Fruit fly (Drosophila melanogaster) whole organism, embryonic: ENCODE data around the gene MED28.

Experiments
- Aef1 ChIP-seq: fragments of 200-800 bp; sonication (Bioruptor generic); IDR thresholded peaks from 3 replicates; pipeline ENCODE4 v1.3.6; 2022; ENCODE audit warnings: missing biosample characterization, missing genetic modification characterization
- BEAF-32 ChIP-seq: fragments of 200-800 bp; sonication (Bioruptor generic); optimal IDR thresholded peaks from 3 replicates; lab custom pipeline; 2017; ENCODE audit warnings: missing biosample characterization, missing genetic modification characterization, mild to moderate bottlenecking, moderate library complexity, missing genetic modification reagents
- Bgb ChIP-seq: fragments of 200-800 bp; sonication (Bioruptor generic); IDR thresholded peaks from 2 replicates; pipeline ENCODE4 v1.3.6; 2022; ENCODE audit warnings: missing biosample characterization, missing genetic modification characterization; ENCODE audit not compliant: partially characterized antibody
- CG15479 ChIP-seq: fragments of 200-800 bp; sonication (Bioruptor generic); optimal IDR thresholded peaks from 3 replicates; lab custom pipeline; 2019; ENCODE audit warnings: missing biosample characterization, mild to moderate bottlenecking, missing genetic modification characterization, moderate library complexity
- CG15514 ChIP-seq: fragments of 200-800 bp; sonication (Bioruptor generic); optimal IDR thresholded peaks from 3 replicates; lab custom pipeline; 2017; ENCODE audit warnings: missing biosample characterization, missing genetic modification characterization, mild to moderate bottlenecking, moderate library complexity, missing genetic modification reagents
- CG17186 ChIP-seq: fragments of 200-800 bp; sonication (Bioruptor generic); optimal IDR thresholded peaks from 3 replicates; lab custom pipeline; 2017; ENCODE audit warnings: missing biosample characterization, missing genetic modification reagents, missing genetic modification characterization
- CG17328 ChIP-seq: fragments of 200-800 bp; sonication (Bioruptor generic); IDR thresholded peaks from 2 replicates; pipeline ENCODE4 v1.3.6; 2022; ENCODE audit warnings: missing biosample characterization, missing genetic modification characterization
- CG18011 ChIP-seq: fragments of 200-800 bp; sonication (Bioruptor generic); optimal IDR thresholded peaks from 2 replicates; lab custom pipeline; 2017; ENCODE audit warnings: missing biosample characterization, missing genetic modification characterization, mild to moderate bottlenecking, moderate library complexity, missing genotype
- CG18599 ChIP-seq: fragments of 200-800 bp; sonication (Bioruptor generic); optimal IDR thresholded peaks from 3 replicates; lab custom pipeline; 2017; ENCODE audit warnings: missing biosample characterization, missing genetic modification characterization, mild to moderate bottlenecking, moderate library complexity, missing genetic modification reagents
- CG4707 ChIP-seq: fragments of 200-800 bp; sonication (Bioruptor generic); optimal IDR thresholded peaks from 2 replicates; lab custom pipeline; 2018; ENCODE audit warnings: missing biosample characterization, mild to moderate bottlenecking, missing genetic modification characterization, moderate library complexity
- CG4730 ChIP-seq: fragments of 200-800 bp; sonication (Bioruptor generic); IDR thresholded peaks from 2 replicates; pipeline ENCODE4 v1.3.6; 2022; ENCODE audit warnings: missing biosample characterization, missing genetic modification characterization
- CG4820 ChIP-seq: fragments of 200-800 bp; sonication (Bioruptor generic); optimal IDR thresholded peaks from 3 replicates; lab custom pipeline; 2016; ENCODE audit warnings: missing biosample characterization, missing genetic modification characterization
- CG6654 ChIP-seq: fragments of 200-800 bp; sonication (Bioruptor generic); optimal IDR thresholded peaks from 2 replicates; lab custom pipeline; 2017; ENCODE audit warnings: missing biosample characterization, mild to moderate bottlenecking, missing genetic modification characterization
- CG9437 ChIP-seq: fragments of 200-800 bp; sonication (Bioruptor generic); optimal IDR thresholded peaks from 2 replicates; lab custom pipeline; 2018; ENCODE audit warnings: missing biosample characterization, mild to moderate bottlenecking, missing genetic modification characterization
- CG9932 ChIP-seq: fragments of 200-800 bp; sonication (Bioruptor generic); IDR thresholded peaks from 2 replicates; pipeline ENCODE4 v1.3.6; 2022; ENCODE audit warnings: missing biosample characterization, missing genetic modification characterization
- Dip3 ChIP-seq: fragments of 200-800 bp; sonication (Bioruptor generic); optimal IDR thresholded peaks from 3 replicates; lab custom pipeline; 2016; ENCODE audit warnings: missing biosample characterization, missing genetic modification characterization
- Doc3 ChIP-seq: fragments of 200-800 bp; sonication (Bioruptor generic); IDR thresholded peaks from 3 replicates; pipeline ENCODE4 v1.3.6; 2022; ENCODE audit warnings: missing biosample characterization, missing genetic modification characterization; ENCODE audit not compliant: partially characterized antibody
- Dref ChIP-seq: fragments of 200-800 bp; sonication (Bioruptor generic); IDR thresholded peaks from 2 replicates; pipeline ENCODE4 v1.3.6; 2022; ENCODE audit warnings: missing biosample characterization, missing genetic modification characterization
- Eip74EF ChIP-seq, 2 experiments: fragments of 200-800 bp in 1 of 2; fragments of >200 bp in 1 of 2; sonication (Bioruptor generic) in 1 of 2; optimal IDR thresholded peaks; 2 replicates each; lab custom pipeline; 2017 to 2019; ENCODE audit warnings: missing biosample characterization in 2 of 2, missing genetic modification characterization in 2 of 2, mild to moderate bottlenecking in 1 of 2, moderate library complexity in 1 of 2
- Hand ChIP-seq: fragments of 200-800 bp; sonication (Bioruptor generic); optimal IDR thresholded peaks from 2 replicates; lab custom pipeline; 2017; ENCODE audit warnings: mild to moderate bottlenecking, missing biosample characterization, missing genetic modification reagents, missing genetic modification characterization
- Nf-YC ChIP-seq: fragments of 200-800 bp; optimal IDR thresholded peaks from 3 replicates; lab custom pipeline; 2019; ENCODE audit warnings: missing biosample characterization, mild to moderate bottlenecking, missing genetic modification characterization, moderate library complexity
- Ptx1 ChIP-seq: fragments of 200-800 bp; sonication (Bioruptor generic); IDR thresholded peaks from 2 replicates; pipeline ENCODE4 v1.3.6; 2022; ENCODE audit warnings: missing biosample characterization, missing genetic modification characterization
- Scr ChIP-seq: fragments of 200-800 bp; sonication (Bioruptor generic); IDR thresholded peaks from 2 replicates; pipeline ENCODE4 v1.3.6; 2022; ENCODE audit warnings: missing biosample characterization, missing genetic modification characterization; ENCODE audit not compliant: partially characterized antibody
- amos ChIP-seq: fragments of 200-800 bp; sonication (Bioruptor generic); IDR thresholded peaks from 2 replicates; pipeline ENCODE4 v1.3.6; 2022; ENCODE audit warnings: missing biosample characterization, missing genetic modification characterization; ENCODE audit not compliant: partially characterized antibody
- cg ChIP-seq: fragments of 200-800 bp; sonication (Bioruptor generic); optimal IDR thresholded peaks from 3 replicates; lab custom pipeline; 2019; ENCODE audit warnings: missing biosample characterization, mild to moderate bottlenecking, missing genetic modification characterization, moderate library complexity
- corto ChIP-seq: fragments of 200-800 bp; sonication (Bioruptor generic); optimal IDR thresholded peaks from 2 replicates; lab custom pipeline; 2016; ENCODE audit warnings: missing biosample characterization, mild to moderate bottlenecking, missing genetic modification characterization, moderate library complexity
- crc ChIP-seq: fragments of 200-800 bp; sonication (Bioruptor generic); optimal IDR thresholded peaks from 2 replicates; lab custom pipeline; 2016; ENCODE audit warnings: missing biosample characterization, missing genetic modification characterization
- dati ChIP-seq: fragments of 200-800 bp; sonication (Bioruptor generic); IDR thresholded peaks from 2 replicates; pipeline ENCODE4 v1.3.6; 2022; ENCODE audit warnings: missing biosample characterization, missing genetic modification characterization
- dmrt11E ChIP-seq: fragments of 200-800 bp; sonication (Bioruptor generic); optimal IDR thresholded peaks from 3 replicates; lab custom pipeline; 2018; ENCODE audit warnings: missing biosample characterization, mild to moderate bottlenecking, missing genetic modification characterization, moderate library complexity
- dmrt99B ChIP-seq: fragments of 200-800 bp; sonication (Bioruptor generic); optimal IDR thresholded peaks from 2 replicates; lab custom pipeline; 2018; ENCODE audit warnings: missing biosample characterization, mild to moderate bottlenecking, missing genetic modification characterization, moderate library complexity
- exex ChIP-seq: fragments of 200-800 bp; sonication (Bioruptor generic); optimal IDR thresholded peaks from 4 replicates; lab custom pipeline; 2018; ENCODE audit warnings: missing biosample characterization, mild to moderate bottlenecking, missing genetic modification characterization, moderate library complexity
- eyg ChIP-seq: fragments of 200-800 bp; sonication (Bioruptor generic); optimal IDR thresholded peaks from 3 replicates; lab custom pipeline; 2016; ENCODE audit warnings: missing biosample characterization, missing genetic modification characterization
- ranshi ChIP-seq: fragments of 200-800 bp; sonication (Bioruptor generic); IDR thresholded peaks from 2 replicates; pipeline ENCODE4 v1.3.6; 2022; ENCODE audit warnings: missing biosample characterization, missing genetic modification characterization
- scrt ChIP-seq: fragments of 200-800 bp; sonication (Bioruptor generic); optimal IDR thresholded peaks from 2 replicates; lab custom pipeline; 2018; ENCODE audit warnings: missing biosample characterization, mild to moderate bottlenecking, missing genetic modification characterization, moderate library complexity
- tna ChIP-seq: fragments of 200-800 bp; sonication (Bioruptor generic); IDR thresholded peaks from 2 replicates; pipeline ENCODE4 v1.3.6; 2022; ENCODE audit warnings: missing biosample characterization, missing genetic modification characterization; ENCODE audit not compliant: partially characterized antibody
- ttk ChIP-seq: fragments of 200-800 bp; sonication (Bioruptor generic); IDR thresholded peaks from 2 replicates; pipeline ENCODE4 v2.1.2; 2022; ENCODE audit warnings: missing biosample characterization, missing genetic modification characterization
- unc-4 ChIP-seq: fragments of 200-800 bp; sonication (Bioruptor generic); IDR thresholded peaks from 2 replicates; pipeline ENCODE4 v1.3.6; 2022; ENCODE audit warnings: missing biosample characterization, missing genetic modification characterization; ENCODE audit not compliant: partially characterized antibody
- zf30C ChIP-seq: fragments of 200-800 bp; sonication (Bioruptor generic); optimal IDR thresholded peaks from 3 replicates; lab custom pipeline; 2018; ENCODE audit warnings: missing biosample characterization, mild to moderate bottlenecking, missing genetic modification characterization
- zfh2 ChIP-seq: fragments of 200-800 bp; sonication (Bioruptor generic); optimal IDR thresholded peaks from 2 replicates; lab custom pipeline; 2016; ENCODE audit warnings: missing biosample characterization, missing genetic modification characterization

Gene MED28

DNA sequence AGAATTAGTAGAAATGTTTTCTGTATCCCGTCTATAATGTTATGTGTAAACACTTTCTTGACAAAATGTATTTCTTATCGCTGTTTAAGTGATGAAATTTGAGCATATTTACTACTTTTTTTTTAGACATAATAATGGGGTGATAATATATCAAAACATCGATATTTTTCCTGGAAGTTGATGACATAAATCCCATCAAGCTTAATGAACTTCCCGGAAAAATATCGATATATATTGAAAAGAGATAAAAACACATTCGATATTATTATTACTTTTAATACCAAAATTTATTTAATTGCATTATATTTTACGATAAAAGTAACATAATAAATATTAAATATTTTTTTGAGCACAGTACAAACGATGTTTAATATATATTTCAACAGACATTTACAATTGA is 18.9 kb downstream of the MED28 start (continued):
- TF ChIP-seq Bgb (0 out of 2 replicates have a peak, but pooled peaks have one; percentile 9), CG15479 (GFP tag; lab: Kevin White, UChicago) (no peak), crc (no peak), Dref (GFP tag; lab: Robert Waterston, UW) (peak; percentile 47), ranshi (GFP tag; lab: Robert Waterston, UW) (no peak), Doc3 (GFP tag; lab: Robert Waterston, UW) (peak; percentile 63; the same call in 2 of the 3 replicates), unc-4 (peak; percentile 63), CG4707 (GFP tag; lab: Kevin White, UChicago) (no peak)

DNA sequence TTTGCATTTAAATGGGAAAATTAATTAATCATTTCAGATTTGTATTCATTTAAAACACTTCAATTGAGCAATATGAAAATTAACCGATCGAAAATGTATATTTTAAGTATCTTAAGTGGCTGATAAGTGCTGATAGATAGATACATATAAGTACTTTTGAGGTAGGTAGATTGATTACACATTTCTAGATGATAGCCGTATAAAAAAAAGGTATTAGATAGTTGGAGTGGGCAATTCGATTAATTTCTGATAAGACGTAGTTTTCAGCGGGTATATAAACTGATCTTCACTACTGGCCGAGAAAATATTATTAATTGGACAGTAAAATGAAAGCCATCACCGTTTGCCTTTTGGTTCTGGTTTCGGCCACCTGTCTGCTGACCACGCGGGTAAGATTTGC is 28.1 kb downstream of the MED28 start, which contains the start of gene CG5107:
TSS of gene CG5107 (plus strand) at position 301 of the 400 bp plus-strand sequence.
- no peak for TF ChIP-seq amos (GFP tag; lab: Robert Waterston, UW)
- TF ChIP-seq exex (tag; lab: Kevin White, UChicago), result peak; percentile 41

DNA sequence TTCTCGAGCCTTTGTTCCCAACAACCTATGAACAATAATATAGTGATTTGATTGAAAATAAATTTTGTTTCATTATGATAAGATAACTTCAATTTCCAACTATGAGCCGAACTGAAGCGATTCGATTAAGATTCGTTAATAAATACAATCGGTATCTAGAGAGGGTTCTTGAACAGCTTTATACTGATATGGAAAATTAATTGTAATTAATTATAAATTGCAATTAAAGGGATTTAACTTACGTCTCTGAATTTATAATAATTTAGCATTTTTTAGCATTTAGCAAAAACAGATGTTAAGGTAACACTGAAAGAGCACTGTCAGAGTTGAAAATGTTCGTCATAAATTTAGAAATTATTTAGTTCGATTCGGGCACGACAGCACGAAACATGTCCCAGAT is 29.2 kb downstream of the MED28 start, which contains the start of gene CG5111:
TSS of gene CG5111 (plus strand) at position 301 of the 400 bp plus-strand sequence.
- TF ChIP-seq CG17328 (GFP tag; lab: Robert Waterston, UW) (no peak), cg (GFP tag; lab: Kevin White, UChicago) (no peak), exex (tag; lab: Kevin White, UChicago) (peak; percentile 57)

DNA sequence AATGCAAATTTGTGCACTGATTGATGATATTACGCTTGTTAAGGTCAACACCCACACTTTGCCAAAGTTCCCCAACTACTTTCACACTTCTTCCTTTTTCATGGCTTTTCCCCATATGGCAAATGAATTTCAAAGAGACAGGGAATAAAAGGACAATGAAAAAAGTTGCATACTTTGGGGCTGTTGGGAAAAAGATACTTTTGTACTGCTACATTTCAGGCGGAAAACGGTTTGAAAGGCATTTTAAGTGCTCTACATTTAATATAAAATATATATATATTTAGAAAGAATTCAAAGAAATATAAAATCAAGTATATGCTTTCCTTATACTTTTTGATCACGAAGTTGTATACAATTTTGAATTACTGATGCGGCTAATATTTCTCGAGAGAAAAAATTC is 35.9 kb downstream of the MED28 start:
- TF ChIP-seq CG17186 (GFP tag; lab: Kevin White, UChicago), result no peak
- peak; percentile 93 for TF ChIP-seq CG6654

DNA sequence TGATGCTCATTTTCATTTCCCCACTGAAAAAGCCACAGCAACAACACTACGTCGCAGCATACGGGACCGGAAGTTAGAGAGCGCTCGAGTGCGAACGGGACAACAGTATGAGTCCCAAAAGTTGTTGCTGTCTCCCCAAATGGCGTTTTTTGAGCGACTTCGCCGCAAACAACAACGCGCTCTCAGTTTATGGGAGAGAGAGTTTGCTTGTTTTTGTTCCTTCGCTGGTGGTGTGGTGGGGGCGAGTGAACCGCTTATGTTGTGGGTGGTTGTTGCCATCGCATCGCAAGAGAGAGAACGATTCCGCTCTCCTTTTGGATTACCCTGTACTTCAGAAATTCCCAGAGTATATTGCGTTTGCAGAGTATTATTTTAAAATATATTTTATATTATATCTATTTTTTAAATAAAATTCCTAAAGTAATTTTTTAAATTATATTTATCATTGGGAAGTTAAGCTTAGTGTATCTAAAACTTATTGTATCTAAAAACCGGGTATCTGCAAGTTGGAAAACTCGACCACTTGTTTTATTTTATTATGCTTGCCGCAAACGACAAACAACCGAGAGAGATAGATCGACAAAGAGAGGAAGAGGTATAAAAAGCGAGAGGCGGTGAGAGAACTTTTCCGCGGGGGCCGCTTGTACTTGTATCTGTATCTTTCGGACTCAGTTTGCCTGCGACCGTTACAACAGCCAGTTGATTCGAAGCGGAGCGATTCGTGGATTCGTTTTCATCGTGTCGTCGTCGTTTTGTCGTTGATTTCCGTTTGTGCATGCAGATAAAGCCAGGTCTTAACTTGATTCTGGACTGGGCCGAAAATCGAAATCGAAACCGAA is 38.9 kb downstream of the MED28 start, which contains the start of gene msi:
TSS of gene msi (plus strand) at position 669 of the 839 bp plus-strand sequence.
- TF ChIP-seq ttk (peak; percentile 99), dati (peak; percentile 91), Scr (GFP tag; lab: Robert Waterston, UW) (peak; percentile 36; the same call in 1 of the 2 replicates), tna (GFP tag; lab: Robert Waterston, UW) (peak; percentile 55; the same call in 1 of the 2 replicates), CG4820 (GFP tag; lab: Kevin White, UChicago) (peak; percentile 96), CG9437 (GFP tag; lab: Kevin White, UChicago) (peak; percentile 97), corto (GFP tag; lab: Kevin White, UChicago) (peak; percentile 57), dmrt99B (tag; lab: Kevin White, UChicago) (peak; percentile 100), CG4730 (GFP tag; lab: Robert Waterston, UW) (peak; percentile 98), CG9932 (GFP tag; lab: Robert Waterston, UW) (peak; percentile 98), scrt (GFP tag; lab: Kevin White, UChicago) (peak; percentile 97), Aef1 (GFP tag; lab: Robert Waterston, UW) (peak; percentile 98), Nf-YC (tag; lab: Kevin White, UChicago) (peak; percentile 92), CG18011 (GFP tag; lab: Kevin White, UChicago) (peak; percentile 84), Eip74EF (GFP tag; optimal IDR thresholded peaks at IDR 0.05; lab: Kevin White, UChicago) (peak in 1 of 2 experiments; percentile 99), zfh2 (peak; percentile 67), eyg (GFP tag; lab: Kevin White, UChicago) (peak; percentile 42), Dip3 (GFP tag; lab: Kevin White, UChicago) (peak; percentile 56), unc-4 (peak; percentile 29), Hand (GFP tag; lab: Kevin White, UChicago) (peak; percentile 98), zf30C (GFP tag; lab: Kevin White, UChicago) (no peak), CG15514 (GFP tag; lab: Kevin White, UChicago) (peak; percentile 93), BEAF-32 (GFP tag; lab: Kevin White, UChicago) (no peak), Ptx1 (GFP tag; lab: Robert Waterston, UW) (peak; percentile 100), CG18599 (GFP tag; lab: Kevin White, UChicago) (peak; percentile 99), dmrt11E (tag; lab: Kevin White, UChicago) (peak; percentile 99)
